Fruit fly (Drosophila melanogaster) whole organism, prepupa: ENCODE results near the gene Mekk1.
A peak's percentile ranks its signal among the peaks of the same experiment; 100 is the strongest.

Source experiments
- Blimp-1 ChIP-seq: fragments of 200-800 bp; sonication (Bioruptor generic); optimal IDR thresholded peaks from 3 replicates; lab custom pipeline; 2017; ENCODE audit warnings: missing biosample characterization, missing genetic modification characterization, mild to moderate bottlenecking, moderate library complexity, missing genetic modification reagents
- CG10631 ChIP-seq: fragments of 200-800 bp; sonication (Bioruptor generic); optimal IDR thresholded peaks from 2 replicates; lab custom pipeline; 2016; ENCODE audit warnings: missing biosample characterization, missing genetic modification characterization
- CG10669 ChIP-seq: fragments of 200-800 bp; sonication (Bioruptor generic); optimal IDR thresholded peaks from 3 replicates; lab custom pipeline; 2018; ENCODE audit warnings: missing biosample characterization, mild to moderate bottlenecking, missing genetic modification characterization, moderate library complexity
- CG11294 ChIP-seq: fragments of 200-800 bp; sonication (Bioruptor generic); IDR thresholded peaks from 2 replicates; pipeline ENCODE4 v1.3.6; 2022; ENCODE audit warnings: missing biosample characterization, missing genetic modification characterization
- CG11762 ChIP-seq: fragments of 200-800 bp; sonication (Bioruptor generic); optimal IDR thresholded peaks from 3 replicates; lab custom pipeline; 2016; ENCODE audit warnings: missing biosample characterization, missing genetic modification characterization; ENCODE audit not compliant: insufficient read depth
- CG15336 ChIP-seq: fragments of 200-800 bp; sonication (Bioruptor generic); IDR thresholded peaks from 2 replicates; pipeline ENCODE4 v1.3.6; 2022; ENCODE audit warnings: missing biosample characterization, missing genetic modification characterization
- CG1621 ChIP-seq: fragments of 200-800 bp; sonication (Bioruptor generic); optimal IDR thresholded peaks from 3 replicates; lab custom pipeline; 2018; ENCODE audit warnings: missing biosample characterization, mild to moderate bottlenecking, missing genetic modification characterization
- CG16779 ChIP-seq: fragments of 200-800 bp; sonication (Bioruptor generic); optimal IDR thresholded peaks from 3 replicates; lab custom pipeline; 2017; ENCODE audit warnings: missing biosample characterization, mild to moderate bottlenecking, missing genetic modification characterization
- CG31627 ChIP-seq: fragments of 200-800 bp; sonication (Bioruptor generic); optimal IDR thresholded peaks from 3 replicates; lab custom pipeline; 2016; ENCODE audit warnings: missing biosample characterization, missing genetic modification characterization
- CG32006 ChIP-seq: fragments of 200-800 bp; sonication (Bioruptor generic); optimal IDR thresholded peaks from 3 replicates; lab custom pipeline; 2017; ENCODE audit warnings: missing biosample characterization, mild to moderate bottlenecking, missing genetic modification characterization
- CG34406 ChIP-seq: fragments of 200-800 bp; sonication (Bioruptor generic); optimal IDR thresholded peaks from 3 replicates; lab custom pipeline; 2016; ENCODE audit warnings: missing biosample characterization, missing genetic modification characterization
- CG3919 ChIP-seq: fragments of 200-800 bp; sonication (Bioruptor generic); optimal IDR thresholded peaks from 3 replicates; lab custom pipeline; 2016; ENCODE audit warnings: missing biosample characterization, missing genetic modification characterization
- CG4318 ChIP-seq: fragments of 200-800 bp; sonication (Bioruptor generic); optimal IDR thresholded peaks from 3 replicates; lab custom pipeline; 2017; ENCODE audit warnings: missing biosample characterization, mild to moderate bottlenecking, missing genetic modification characterization
- CG6163 ChIP-seq: fragments of 200-800 bp; sonication (Bioruptor generic); IDR thresholded peaks from 3 replicates; pipeline ENCODE4 v1.3.6; 2022; ENCODE audit warnings: missing biosample characterization, missing genetic modification characterization
- CG6854 ChIP-seq: fragments of 200-800 bp; sonication (Bioruptor generic); optimal IDR thresholded peaks from 2 replicates; lab custom pipeline; 2017; ENCODE audit warnings: missing biosample characterization, mild to moderate bottlenecking, missing genetic modification characterization
- CG7368 ChIP-seq: fragments of 200-800 bp; sonication (Bioruptor generic); optimal IDR thresholded peaks from 3 replicates; lab custom pipeline; 2016; ENCODE audit warnings: missing biosample characterization, missing genetic modification characterization
- CG8119 ChIP-seq: fragments of 200-800 bp; sonication (Bioruptor generic); IDR thresholded peaks from 3 replicates; pipeline ENCODE4 v1.3.6; 2022; ENCODE audit warnings: missing biosample characterization, missing genetic modification characterization
- CG8319 ChIP-seq: fragments of 200-800 bp; sonication (Bioruptor generic); optimal IDR thresholded peaks from 3 replicates; lab custom pipeline; 2016; ENCODE audit warnings: missing biosample characterization, missing genetic modification characterization
- CG8632 ChIP-seq: fragments of 200-800 bp; sonication (Bioruptor generic); optimal IDR thresholded peaks from 3 replicates; lab custom pipeline; 2016; ENCODE audit warnings: missing biosample characterization, missing genetic modification characterization
- Eip78C ChIP-seq: fragments of 200-800 bp; sonication (Bioruptor generic); peaks from one replicate; lab custom pipeline; 2016; ENCODE audit warnings: missing biosample characterization, missing genetic modification characterization
- Eip93F ChIP-seq: fragments of 200-800 bp; sonication (Bioruptor generic); optimal IDR thresholded peaks from 2 replicates; lab custom pipeline; 2016; ENCODE audit warnings: missing biosample characterization, mild to moderate bottlenecking, missing genetic modification characterization
- Hr38 ChIP-seq: sonication (Bioruptor generic); optimal IDR thresholded peaks from 2 replicates; lab custom pipeline; 2016; ENCODE audit warnings: missing biosample characterization, missing genetic modification characterization
- Hr39 ChIP-seq: fragments of 200-800 bp; sonication (Bioruptor generic); optimal IDR thresholded peaks from 2 replicates; lab custom pipeline; 2016; ENCODE audit warnings: missing biosample characterization, missing genetic modification characterization
- Met ChIP-seq: fragments of 200-800 bp; sonication (Bioruptor generic); optimal IDR thresholded peaks from 3 replicates; lab custom pipeline; 2016; ENCODE audit warnings: missing biosample characterization, missing genetic modification characterization
- OdsH ChIP-seq: fragments of 200-800 bp; sonication (Bioruptor generic); optimal IDR thresholded peaks from 3 replicates; lab custom pipeline; 2016; ENCODE audit warnings: missing biosample characterization, missing genetic modification characterization
- Smox ChIP-seq: fragments of 200-800 bp; sonication (Bioruptor generic); optimal IDR thresholded peaks from 3 replicates; lab custom pipeline; 2016; ENCODE audit warnings: missing biosample characterization, missing genetic modification characterization
- Sox102F ChIP-seq: fragments of 200-800 bp; sonication (Bioruptor generic); optimal IDR thresholded peaks from 2 replicates; lab custom pipeline; 2016; ENCODE audit warnings: missing biosample characterization, mild to moderate bottlenecking, missing genetic modification characterization
- Sox14 ChIP-seq: fragments of 200-800 bp; sonication (Bioruptor generic); optimal IDR thresholded peaks from 3 replicates; lab custom pipeline; 2016; ENCODE audit warnings: missing biosample characterization, missing genetic modification characterization
- Sox15 ChIP-seq: fragments of 200-800 bp; sonication (Bioruptor generic); optimal IDR thresholded peaks from 3 replicates; lab custom pipeline; 2016; ENCODE audit warnings: missing biosample characterization, missing genetic modification characterization
- achi ChIP-seq: fragments of 200-800 bp; sonication (Bioruptor generic); optimal IDR thresholded peaks from 3 replicates; lab custom pipeline; 2016; ENCODE audit warnings: missing biosample characterization, missing genetic modification characterization
- acj6 ChIP-seq: fragments of 200-800 bp; sonication (Bioruptor generic); optimal IDR thresholded peaks from 3 replicates; lab custom pipeline; 2016; ENCODE audit warnings: missing biosample characterization, missing genetic modification characterization
- dac ChIP-seq: fragments of 200-800 bp; sonication (Bioruptor generic); optimal IDR thresholded peaks from 2 replicates; lab custom pipeline; 2017; ENCODE audit warnings: missing biosample characterization, mild to moderate bottlenecking, missing genetic modification characterization
- dsx ChIP-seq: fragments of 200-800 bp; optimal IDR thresholded peaks from 3 replicates; lab custom pipeline; 2019; ENCODE audit warnings: missing biosample characterization, mild to moderate bottlenecking, missing genetic modification characterization, moderate library complexity; ENCODE audit not compliant: poor library complexity, severe bottlenecking
- eg ChIP-seq: fragments of 200-800 bp; sonication (Bioruptor generic); IDR thresholded peaks from 3 replicates; pipeline ENCODE4 v1.3.6; 2022; ENCODE audit warnings: missing biosample characterization, missing genetic modification characterization
- esn ChIP-seq: fragments of 200-800 bp; sonication (Bioruptor generic); optimal IDR thresholded peaks from 2 replicates; lab custom pipeline; 2016; ENCODE audit warnings: missing biosample characterization, mild to moderate bottlenecking, missing genetic modification characterization, moderate library complexity
- fd59A ChIP-seq: fragments of 200-800 bp; sonication (Bioruptor generic); optimal IDR thresholded peaks from 2 replicates; lab custom pipeline; 2017; ENCODE audit warnings: missing biosample characterization, mild to moderate bottlenecking, missing genetic modification characterization, missing genetic modification reagents
- fd85E ChIP-seq: fragments of 200-800 bp; sonication (Bioruptor generic); optimal IDR thresholded peaks from 3 replicates; lab custom pipeline; 2016; ENCODE audit warnings: missing biosample characterization, missing genetic modification characterization
- fkh ChIP-seq: fragments of 200-800 bp; sonication (Bioruptor generic); optimal IDR thresholded peaks from 3 replicates; lab custom pipeline; 2017; ENCODE audit warnings: missing biosample characterization, mild to moderate bottlenecking, missing genetic modification characterization, moderate library complexity
- lz ChIP-seq: fragments of 200-800 bp; sonication (Bioruptor generic); optimal IDR thresholded peaks from 3 replicates; lab custom pipeline; 2016; ENCODE audit warnings: missing biosample characterization, missing genetic modification characterization
- net ChIP-seq: fragments of 200-800 bp; sonication (Bioruptor generic); optimal IDR thresholded peaks from 3 replicates; lab custom pipeline; 2016; ENCODE audit warnings: missing biosample characterization, missing genetic modification characterization
- pdm3 ChIP-seq: fragments of 200-800 bp; sonication (Bioruptor generic); optimal IDR thresholded peaks from 3 replicates; lab custom pipeline; 2016; ENCODE audit warnings: missing biosample characterization, missing genetic modification characterization
- salr ChIP-seq, 2 experiments: fragments of 200-800 bp; sonication (Bioruptor generic); optimal IDR thresholded peaks; 3 replicates each; lab custom pipeline; 2016 to 2018; ENCODE audit warnings: missing biosample characterization in 2 of 2, missing genetic modification characterization in 2 of 2, mild to moderate bottlenecking in 1 of 2
- spab ChIP-seq: fragments of 200-800 bp; sonication (Bioruptor generic); optimal IDR thresholded peaks from 2 replicates; lab custom pipeline; 2017; ENCODE audit warnings: missing biosample characterization, mild to moderate bottlenecking, missing genetic modification characterization, missing genetic modification reagents
- ss ChIP-seq, 2 experiments: fragments of 200-800 bp; sonication (Bioruptor generic); optimal IDR thresholded peaks; 2 replicates in 1 of 2; 3 replicates in 1 of 2; lab custom pipeline; 2017 to 2018; ENCODE audit warnings: mild to moderate bottlenecking in 2 of 2, missing biosample characterization in 2 of 2, missing genetic modification characterization in 2 of 2, moderate library complexity in 1 of 2
- topi ChIP-seq: fragments of 200-800 bp; sonication (Bioruptor generic); optimal IDR thresholded peaks from 3 replicates; lab custom pipeline; 2016; ENCODE audit warnings: missing biosample characterization, missing genetic modification characterization
- vri ChIP-seq: fragments of 200-800 bp; sonication (Bioruptor generic); optimal IDR thresholded peaks from 3 replicates; lab custom pipeline; 2016; ENCODE audit warnings: missing biosample characterization, mild to moderate bottlenecking, missing genetic modification characterization

The Mekk1 gene

dm6 chr3R:18739978-18740954 is 3.1 kb downstream of the Mekk1 start (continued):
- TF ChIP-seq lz (GFP tag; lab: Kevin White, UChicago), result no peak
- TF ChIP-seq CG7368 (GFP tag; lab: Kevin White, UChicago), result no peak
- TF ChIP-seq fd59A (GFP tag; lab: Kevin White, UChicago), result no peak
- peak; percentile 47; the same call in 1 of the 3 replicates for TF ChIP-seq CG6163 (GFP tag; lab: Robert Waterston, UW)
- peak; percentile 21; the same call in 1 of the 2 replicates for TF ChIP-seq CG15336 (GFP tag; lab: Robert Waterston, UW)
- peak; percentile 24 for TF ChIP-seq Met (GFP tag; lab: Kevin White, UChicago)

DNA sequence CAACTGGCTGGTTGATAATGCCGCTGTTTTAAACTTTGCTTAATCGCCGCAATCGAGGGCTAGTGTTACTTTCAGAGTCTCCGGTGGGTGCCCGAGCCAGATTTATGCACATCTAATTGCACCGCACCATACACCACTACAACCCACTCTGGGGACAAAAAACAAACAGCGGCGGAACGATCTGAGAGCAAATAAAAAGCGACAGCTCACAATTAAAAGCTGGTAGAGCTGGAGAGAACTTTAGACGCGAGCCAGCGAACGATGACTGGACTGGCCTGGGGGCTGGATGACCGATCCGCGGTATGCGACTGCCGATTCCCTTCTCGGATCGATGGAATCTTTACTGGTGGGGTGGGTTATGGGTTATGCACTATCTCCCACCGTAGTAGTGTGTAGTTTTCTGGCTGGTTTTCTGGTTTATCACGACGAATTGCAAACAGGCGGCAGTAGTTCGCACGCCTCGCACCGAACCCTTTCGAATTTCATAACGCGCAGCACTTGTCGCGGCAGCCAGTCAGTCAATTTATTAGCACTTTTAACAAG is 3.9 kb downstream of the Mekk1 start:
- TF ChIP-seq CG34406 (no peak), CG16779 (no peak), lz (GFP tag; lab: Kevin White, UChicago) (peak; percentile 13), Sox14 (GFP tag; lab: Kevin White, UChicago) (no peak), CG32006 (GFP tag; lab: Kevin White, UChicago) (peak; percentile 51), fkh (GFP tag; lab: Kevin White, UChicago) (no peak), salr (GFP tag; optimal IDR thresholded peaks at IDR 0.05; lab: Kevin White, UChicago) (no peak), Hr39 (GFP tag; lab: Kevin White, UChicago) (peak; percentile 5), net (GFP tag; lab: Kevin White, UChicago) (peak; percentile 8), CG11294 (GFP tag; lab: Robert Waterston, UW) (no peak), acj6 (GFP tag; lab: Kevin White, UChicago) (no peak), Smox (GFP tag; lab: Kevin White, UChicago) (no peak), CG15336 (GFP tag; lab: Robert Waterston, UW) (no peak; the same call in 1 of the 2 replicates), achi (GFP tag; lab: Kevin White, UChicago) (peak; percentile 1), CG1621 (no peak), CG8632 (GFP tag; lab: Kevin White, UChicago) (no peak), fd85E (GFP tag; lab: Kevin White, UChicago) (no peak), CG11762 (no peak), CG8319 (GFP tag; lab: Kevin White, UChicago) (no peak), Blimp-1 (GFP tag; lab: Kevin White, UChicago) (no peak), ss (GFP tag; optimal IDR thresholded peaks at IDR 0.05; lab: Kevin White, UChicago) (peak in 1 of 2 experiments; percentile 26), Sox102F (GFP tag; lab: Kevin White, UChicago) (no peak), Hr38 (GFP tag; lab: Kevin White, UChicago) (no peak), vri (GFP tag; lab: Kevin White, UChicago) (no peak), dac (no peak), CG10669 (GFP tag; lab: Kevin White, UChicago) (no peak), CG6163 (GFP tag; lab: Robert Waterston, UW) (0 out of 3 replicates have a peak, but pooled peaks have one; percentile 30), pdm3 (GFP tag; lab: Kevin White, UChicago) (peak; percentile 24), dsx (GFP tag; lab: Kevin White, UChicago) (no peak), spab (GFP tag; lab: Kevin White, UChicago) (no peak), OdsH (GFP tag; lab: Kevin White, UChicago) (peak; percentile 25), esn (GFP tag; lab: Kevin White, UChicago) (peak; percentile 5), Eip93F (GFP tag; lab: Kevin White, UChicago) (no peak), CG4318 (GFP tag; lab: Kevin White, UChicago) (no peak), Eip78C (GFP tag; lab: Kevin White, UChicago) (peak; percentile 3), Met (GFP tag; lab: Kevin White, UChicago) (no peak), eg (GFP tag; lab: Robert Waterston, UW) (no peak), topi (GFP tag; lab: Kevin White, UChicago) (no peak), CG10631 (GFP tag; lab: Kevin White, UChicago) (no peak), CG3919 (peak; percentile 22), CG8119 (GFP tag; lab: Robert Waterston, UW) (no peak; the same call in 1 of the 3 replicates), Sox15 (no peak), CG31627 (peak; percentile 2), CG7368 (GFP tag; lab: Kevin White, UChicago) (peak; percentile 29), CG6854 (GFP tag; lab: Kevin White, UChicago) (no peak)
